Worm (Caenorhabditis elegans) whole organism, L3 larva: Measurements from ENCODE around the gene F35H10.6.

Experiments
- R02D3.7 ChIP-seq: fragments of 150-350 bp; optimal IDR thresholded peaks from 2 replicates; lab custom pipeline; 2014; ENCODE audit warnings: missing biosample characterization, missing genetic modification characterization
- ZK546.5 ChIP-seq: sonication (generic microtip); optimal IDR thresholded peaks from 2 replicates; lab custom pipeline; 2017; ENCODE audit warnings: missing biosample characterization, missing genetic modification characterization
- aly-2 ChIP-seq: fragments of 150-350 bp; optimal IDR thresholded peaks from 2 replicates; lab custom pipeline; 2014; ENCODE audit warnings: missing biosample characterization, missing genetic modification characterization
- ceh-16 ChIP-seq: sonication (generic microtip); optimal IDR thresholded peaks from 2 replicates; lab custom pipeline; 2017; ENCODE audit warnings: missing biosample characterization, missing genetic modification characterization
- ceh-82 ChIP-seq: fragments of 150-350 bp; optimal IDR thresholded peaks from 2 replicates; lab custom pipeline; 2014; ENCODE audit warnings: missing biosample characterization, missing genetic modification characterization
- ceh-9 ChIP-seq: sonication (generic microtip); optimal IDR thresholded peaks from 2 replicates; lab custom pipeline; 2018; ENCODE audit warnings: missing biosample characterization, missing genetic modification characterization
- daf-12 ChIP-seq: fragments of 150-350 bp; optimal IDR thresholded peaks from 2 replicates; lab custom pipeline; 2014; ENCODE audit warnings: missing biosample characterization, missing genetic modification reagents, missing genetic modification characterization
- egl-27 ChIP-seq: sonication (generic microtip); optimal IDR thresholded peaks from 4 replicates; lab custom pipeline; 2017; ENCODE audit warnings: missing biosample characterization, missing genetic modification reagents, missing genetic modification characterization
- egl-5 ChIP-seq: fragments of 150-350 bp; optimal IDR thresholded peaks from 2 replicates; lab custom pipeline; 2017; ENCODE audit warnings: missing biosample characterization, missing genetic modification reagents, missing genetic modification characterization, inconsistent platforms
- elt-1 ChIP-seq: fragments of 150-350 bp; optimal IDR thresholded peaks from 2 replicates; lab custom pipeline; 2014; ENCODE audit warnings: missing biosample characterization, missing genetic modification characterization
- elt-2 ChIP-seq: sonication (generic microtip); optimal IDR thresholded peaks from 2 replicates; lab custom pipeline; 2016; ENCODE audit warnings: missing genetic modification reagents, mild to moderate bottlenecking, missing genetic modification characterization, missing compliant biosample characterization
- elt-3 ChIP-seq, 3 experiments: fragments of 150-350 bp in 1 of 3; sonication (generic microtip) in 2 of 3; optimal IDR thresholded peaks; 2 replicates in 2 of 3; 4 replicates in 1 of 3; lab custom pipeline; 2014 to 2017; ENCODE audit warnings: missing biosample characterization in 3 of 3, missing genetic modification characterization in 3 of 3
- eor-1 ChIP-seq, 2 experiments: fragments of 150-350 bp; optimal IDR thresholded peaks; 2 replicates each; lab custom pipeline; 2014 to 2018; ENCODE audit warnings: missing biosample characterization in 2 of 2, missing genetic modification characterization in 2 of 2
- fkh-10 ChIP-seq: sonication (generic microtip); optimal IDR thresholded peaks from 2 replicates; lab custom pipeline; 2017; ENCODE audit warnings: missing biosample characterization, missing genetic modification reagents, missing genetic modification characterization
- fkh-2 ChIP-seq: fragments of 150-350 bp; optimal IDR thresholded peaks from 2 replicates; lab custom pipeline; 2014; ENCODE audit warnings: missing biosample characterization, missing genetic modification reagents, missing genetic modification characterization
- fos-1 ChIP-seq: fragments of 150-350 bp; optimal IDR thresholded peaks from 2 replicates; lab custom pipeline; 2014; ENCODE audit warnings: missing biosample characterization, missing genetic modification characterization
- hmg-11 ChIP-seq: sonication (generic microtip); optimal IDR thresholded peaks from 2 replicates; lab custom pipeline; 2016; ENCODE audit warnings: missing genetic modification characterization, missing compliant biosample characterization
- jun-1 ChIP-seq: fragments of 150-350 bp; optimal IDR thresholded peaks from 2 replicates; lab custom pipeline; 2014; ENCODE audit warnings: missing biosample characterization, missing genetic modification reagents, missing genetic modification characterization
- lin-15B ChIP-seq: fragments of 150-350 bp; optimal IDR thresholded peaks from 2 replicates; lab custom pipeline; 2014; ENCODE audit warnings: missing biosample characterization, missing genetic modification characterization
- lin-39 ChIP-seq: fragments of 150-350 bp; optimal IDR thresholded peaks from 2 replicates; lab custom pipeline; 2018; ENCODE audit warnings: missing biosample characterization, missing genetic modification reagents, missing genetic modification characterization
- lsy-12 ChIP-seq: sonication (generic microtip); optimal IDR thresholded peaks from 2 replicates; lab custom pipeline; 2016; ENCODE audit warnings: mild to moderate bottlenecking, missing genetic modification characterization, missing compliant biosample characterization
- mdl-1 ChIP-seq: fragments of 150-350 bp; optimal IDR thresholded peaks from 2 replicates; lab custom pipeline; 2014; ENCODE audit warnings: missing biosample characterization, missing genetic modification characterization
- mml-1 ChIP-seq: fragments of 150-350 bp; sonication (generic microtip); optimal IDR thresholded peaks from 3 replicates; lab custom pipeline; 2014; ENCODE audit warnings: missing biosample characterization, missing genetic modification characterization
- nfya-1 ChIP-seq: sonication (generic microtip); optimal IDR thresholded peaks from 2 replicates; lab custom pipeline; 2017; ENCODE audit warnings: missing genetic modification characterization, mild to moderate bottlenecking, missing compliant biosample characterization, antibody characterized with exemption, moderate library complexity; ENCODE audit not compliant: insufficient read depth
- nhr-12 ChIP-seq: fragments of 150-350 bp; optimal IDR thresholded peaks from 2 replicates; lab custom pipeline; 2014; ENCODE audit warnings: missing biosample characterization, missing genetic modification characterization
- nhr-23 ChIP-seq: fragments of 150-350 bp; optimal IDR thresholded peaks from 2 replicates; lab custom pipeline; 2014; ENCODE audit warnings: missing biosample characterization, missing genetic modification reagents, missing genetic modification characterization
- nhr-237 ChIP-seq: fragments of 150-350 bp; optimal IDR thresholded peaks from 2 replicates; lab custom pipeline; 2014; ENCODE audit warnings: missing biosample characterization, missing genetic modification characterization
- nhr-25 ChIP-seq: sonication (generic microtip); optimal IDR thresholded peaks from 2 replicates; lab custom pipeline; 2017; ENCODE audit warnings: missing biosample characterization, missing genetic modification characterization
- nhr-77 ChIP-seq: fragments of 150-350 bp; optimal IDR thresholded peaks from 2 replicates; lab custom pipeline; 2014; ENCODE audit warnings: missing biosample characterization, missing genetic modification characterization
- pha-4 ChIP-seq: fragments of 150-350 bp; optimal IDR thresholded peaks from 2 replicates; lab custom pipeline; 2014; ENCODE audit warnings: missing biosample characterization, missing genetic modification reagents, missing genetic modification characterization
- pqm-1 ChIP-seq: fragments of 150-350 bp; optimal IDR thresholded peaks from 2 replicates; lab custom pipeline; 2017; ENCODE audit warnings: missing biosample characterization, missing genetic modification characterization, inconsistent platforms
- sea-2 ChIP-seq: fragments of 150-350 bp; sonication (generic microtip); optimal IDR thresholded peaks from 4 replicates; lab custom pipeline; 2014; ENCODE audit warnings: missing biosample characterization, missing genetic modification reagents, missing genetic modification characterization
- skn-1 ChIP-seq: fragments of 150-350 bp; optimal IDR thresholded peaks from 2 replicates; lab custom pipeline; 2014; ENCODE audit warnings: missing biosample characterization, missing genetic modification characterization
- snpc-4 ChIP-seq: fragments of 150-350 bp; optimal IDR thresholded peaks from 2 replicates; lab custom pipeline; 2014; ENCODE audit warnings: missing biosample characterization, missing genetic modification characterization
- tbx-2 ChIP-seq: sonication (generic microtip); optimal IDR thresholded peaks from 2 replicates; lab custom pipeline; 2016; ENCODE audit warnings: mild to moderate bottlenecking, missing genetic modification characterization, missing compliant biosample characterization
- unc-39 ChIP-seq: sonication (generic microtip); optimal IDR thresholded peaks from 4 replicates; lab custom pipeline; 2017; ENCODE audit warnings: missing biosample characterization, missing genetic modification characterization
- unc-62 ChIP-seq: fragments of 150-350 bp; sonication (generic microtip); optimal IDR thresholded peaks from 4 replicates; lab custom pipeline; 2014; ENCODE audit warnings: missing biosample characterization, missing genetic modification reagents, missing genetic modification characterization
- zag-1 ChIP-seq: fragments of 150-350 bp; optimal IDR thresholded peaks from 2 replicates; lab custom pipeline; 2014; ENCODE audit warnings: missing biosample characterization, missing genetic modification characterization
- ztf-11 ChIP-seq: fragments of 150-350 bp; optimal IDR thresholded peaks from 2 replicates; lab custom pipeline; 2014; ENCODE audit warnings: missing biosample characterization, missing genetic modification characterization
- ztf-4 ChIP-seq: fragments of 150-350 bp; optimal IDR thresholded peaks from 2 replicates; lab custom pipeline; 2014; ENCODE audit warnings: missing biosample characterization, missing genetic modification characterization

F35H10.6 gene

DNA sequence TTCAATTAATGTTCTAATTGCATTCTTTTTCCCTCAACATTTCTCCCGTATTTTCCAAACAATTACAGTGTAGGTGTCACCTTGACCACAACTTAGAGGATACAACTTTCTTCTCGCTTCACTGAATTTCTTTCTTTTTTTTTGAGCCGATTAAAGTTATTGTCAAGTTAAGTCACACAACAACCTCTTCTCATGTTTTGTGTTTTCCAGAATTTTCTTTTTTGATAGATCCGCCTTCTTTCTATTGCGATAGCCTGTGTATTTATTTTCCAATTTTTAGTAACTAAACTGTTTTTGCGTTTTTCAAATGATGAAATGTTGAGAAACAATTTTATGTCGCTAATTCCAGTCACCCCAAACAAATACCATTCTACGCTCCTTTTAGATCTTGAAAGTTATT lies 25.9 kb downstream of the F35H10.6 start, which contains the start of gene F35H10.3:
Gene F35H10.3 (plus strand): TSS at position 301 of the 400 bp plus-strand sequence.
- TF ChIP-seq ceh-82 (tag; lab: Kevin White, UChicago) (no peak), nhr-12 (tag; lab: Kevin White, UChicago) (no peak), R02D3.7 (no peak), lin-39 (no peak), nhr-77 (tag; lab: Kevin White, UChicago) (no peak), hmg-11 (tag; lab: Kevin White, UChicago) (no peak), nhr-23 (tag; lab: Kevin White, UChicago) (no peak), mdl-1 (tag; lab: Kevin White, UChicago) (no peak), sea-2 (no peak), aly-2 (tag; lab: Kevin White, UChicago) (no peak), lin-15B (tag; lab: Kevin White, UChicago) (no peak), nhr-25 (tag; lab: Kevin White, UChicago) (no peak), fos-1 (tag; lab: Kevin White, UChicago) (no peak), nhr-237 (no peak), egl-5 (no peak), ceh-16 (tag; lab: Kevin White, UChicago) (no peak)

DNA sequence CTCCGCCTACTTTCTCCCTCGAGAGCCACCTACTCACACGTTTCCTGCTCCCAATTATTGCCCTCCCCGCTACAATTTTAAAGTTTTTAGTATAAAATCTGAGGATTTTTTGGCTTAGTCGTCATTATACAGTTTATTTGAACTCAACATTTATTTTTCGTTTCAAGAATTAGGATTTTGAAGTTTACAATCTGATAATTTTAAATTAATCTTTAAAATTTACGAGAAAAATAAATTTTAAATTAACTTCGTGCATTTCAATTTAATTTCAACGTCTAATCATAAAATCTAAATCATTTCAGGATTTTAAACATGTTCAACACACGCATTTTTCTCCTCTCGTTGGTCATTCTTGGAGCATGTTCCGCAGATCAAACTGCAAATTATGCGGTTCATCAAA lies 29.2 kb downstream of the F35H10.6 start, which contains the start of gene F35H10.2:
Gene F35H10.2 (plus strand): TSS at position 301 of the 400 bp plus-strand sequence.
- no peak for TF ChIP-seq skn-1 (tag; lab: Kevin White, UChicago)
- TF ChIP-seq nhr-25 (tag; lab: Kevin White, UChicago) = no peak
- TF ChIP-seq hmg-11 (tag; lab: Kevin White, UChicago) = no peak
- no peak for TF ChIP-seq lin-39
- no peak for TF ChIP-seq lin-15B (tag; lab: Kevin White, UChicago)
- TF ChIP-seq jun-1 = no peak
- TF ChIP-seq fos-1 (tag; lab: Kevin White, UChicago) = no peak
- TF ChIP-seq eor-1 (tag; optimal IDR thresholded peaks at IDR 0.05; lab: Kevin White, UChicago) = no peak
- no peak for TF ChIP-seq ceh-16 (tag; lab: Kevin White, UChicago)
- no peak for TF ChIP-seq zag-1 (tag; lab: Kevin White, UChicago)
- TF ChIP-seq elt-1 (tag; lab: Kevin White, UChicago) = no peak
- no peak for TF ChIP-seq fkh-2 (tag; lab: Kevin White, UChicago)
- TF ChIP-seq, all 47 proteins: peak for 0

ce11 chrIV:8332526-8332925 lies 32.8 kb downstream of the F35H10.6 start, which contains the start of gene lys-10:
Gene lys-10 (plus strand): TSS chrIV:8332826.
- no peak for TF ChIP-seq egl-27 (tag; lab: Kevin White, UChicago)
- no peak for TF ChIP-seq mdl-1 (tag; lab: Kevin White, UChicago)
- no peak for TF ChIP-seq mml-1 (tag; lab: Kevin White, UChicago)
- no peak for TF ChIP-seq nhr-77 (tag; lab: Kevin White, UChicago)
- no peak for TF ChIP-seq ZK546.5
- no peak for TF ChIP-seq tbx-2 (tag; lab: Kevin White, UChicago)
- TF ChIP-seq fkh-2 (tag; lab: Kevin White, UChicago) = no peak
- no peak for TF ChIP-seq ceh-9 (tag; lab: Kevin White, UChicago)
- no peak for TF ChIP-seq nfya-1
- no peak for TF ChIP-seq nhr-12 (tag; lab: Kevin White, UChicago)
- no peak for TF ChIP-seq jun-1
- no peak for TF ChIP-seq hmg-11 (tag; lab: Kevin White, UChicago)
- no peak for TF ChIP-seq fkh-10
- TF ChIP-seq elt-3 (tag; optimal IDR thresholded peaks at IDR 0.05; lab: Kevin White, UChicago) = no peak
- no peak for TF ChIP-seq ztf-4 (tag; lab: Kevin White, UChicago)
- no peak for TF ChIP-seq elt-2 (tag; lab: Kevin White, UChicago)
- TF ChIP-seq daf-12 (tag; lab: Kevin White, UChicago) = no peak
- TF ChIP-seq ztf-11 (tag; lab: Kevin White, UChicago) = no peak

- TF ChIP-seq zag-1 (tag; lab: Kevin White, UChicago) (no peak), mdl-1 (tag; lab: Kevin White, UChicago) (no peak), egl-5 (no peak), fkh-2 (tag; lab: Kevin White, UChicago) (no peak), sea-2 (no peak), jun-1 (no peak), unc-62 (GFP tag; lab: Kevin White, UChicago) (no peak), pha-4 (tag; lab: Kevin White, UChicago) (no peak), ceh-16 (tag; lab: Kevin White, UChicago) (no peak), snpc-4 (no peak), fos-1 (tag; lab: Kevin White, UChicago) (no peak), pqm-1 (tag; lab: Kevin White, UChicago) (no peak), lin-15B (tag; lab: Kevin White, UChicago) (no peak), unc-39 (tag; lab: Kevin White, UChicago) (no peak), nfya-1 (no peak), R02D3.7 (no peak), skn-1 (tag; lab: Kevin White, UChicago) (no peak), ceh-9 (tag; lab: Kevin White, UChicago) (no peak), ZK546.5 (no peak), lsy-12 (no peak)
Measured at ce11 chrIV:8333034-8333433, 33.3 kb downstream of the F35H10.6 start.
